Worm (Caenorhabditis elegans) whole organism, L2 larva: ENCODE results near the gene T05A8.6.

ENCODE experiments used
- F13H6.1 ChIP-seq: sonication (generic microtip); optimal IDR thresholded peaks from 2 replicates; lab custom pipeline; 2016; ENCODE audit warnings: missing genetic modification characterization, missing compliant biosample characterization
- R02D3.7 ChIP-seq: fragments of 150-350 bp; optimal IDR thresholded peaks from 2 replicates; lab custom pipeline; 2014; ENCODE audit warnings: missing biosample characterization, missing genetic modification characterization
- ZK546.5 ChIP-seq: sonication (generic microtip); optimal IDR thresholded peaks from 2 replicates; lab custom pipeline; 2017; ENCODE audit warnings: missing biosample characterization, missing genetic modification characterization
- alr-1 ChIP-seq: fragments of 150-350 bp; optimal IDR thresholded peaks from 2 replicates; lab custom pipeline; 2014; ENCODE audit warnings: missing biosample characterization, missing genetic modification characterization
- ama-1 ChIP-seq: fragments of 150-350 bp; optimal IDR thresholded peaks from 2 replicates; lab custom pipeline; 2018; ENCODE audit warnings: inconsistent platforms
- blmp-1 ChIP-seq: sonication (generic microtip); optimal IDR thresholded peaks from 2 replicates; lab custom pipeline; 2017; ENCODE audit warnings: missing genetic modification characterization, mild to moderate bottlenecking, missing compliant biosample characterization, antibody characterized with exemption, moderate library complexity; ENCODE audit not compliant: insufficient read depth
- crh-2 ChIP-seq: sonication (generic microtip); optimal IDR thresholded peaks from 2 replicates; lab custom pipeline; 2017; ENCODE audit warnings: missing biosample characterization, missing genetic modification characterization
- dmd-4 ChIP-seq: sonication (generic microtip); optimal IDR thresholded peaks from 2 replicates; lab custom pipeline; 2017; ENCODE audit warnings: missing biosample characterization, missing genetic modification characterization
- egl-27 ChIP-seq: sonication (generic microtip); optimal IDR thresholded peaks from 3 replicates; lab custom pipeline; 2017; ENCODE audit warnings: missing biosample characterization, missing genetic modification reagents, missing genetic modification characterization
- elt-1 ChIP-seq: fragments of 150-350 bp; optimal IDR thresholded peaks from 2 replicates; lab custom pipeline; 2014; ENCODE audit warnings: missing biosample characterization, missing genetic modification characterization
- elt-3 ChIP-seq: sonication (generic microtip); optimal IDR thresholded peaks from 2 replicates; lab custom pipeline; 2017; ENCODE audit warnings: missing biosample characterization, missing genetic modification characterization
- fos-1 ChIP-seq: fragments of 150-350 bp; optimal IDR thresholded peaks from 2 replicates; lab custom pipeline; 2014; ENCODE audit warnings: missing biosample characterization, missing genetic modification characterization
- lin-11 ChIP-seq: fragments of 150-350 bp; sonication (generic microtip); optimal IDR thresholded peaks from 2 replicates; lab custom pipeline; 2014; ENCODE audit warnings: missing biosample characterization, missing genetic modification characterization, inconsistent platforms, mixed read lengths
- lin-13 ChIP-seq: fragments of 150-350 bp; optimal IDR thresholded peaks from 2 replicates; lab custom pipeline; 2014; ENCODE audit warnings: missing biosample characterization, missing genetic modification reagents, missing genetic modification characterization
- lin-39 ChIP-seq: fragments of 150-350 bp; optimal IDR thresholded peaks from 2 replicates; lab custom pipeline; 2014; ENCODE audit warnings: missing biosample characterization, missing genetic modification reagents, missing genetic modification characterization
- lsy-2 ChIP-seq, 2 experiments: fragments of 150-350 bp in 1 of 2; sonication (generic microtip) in 1 of 2; optimal IDR thresholded peaks; 2 replicates each; lab custom pipeline; 2014 to 2017; ENCODE audit warnings: missing biosample characterization in 2 of 2, missing genetic modification characterization in 2 of 2
- mab-5 ChIP-seq: fragments of 150-350 bp; optimal IDR thresholded peaks from 2 replicates; lab custom pipeline; 2014; ENCODE audit warnings: missing biosample characterization, missing genetic modification characterization
- mdl-1 ChIP-seq, 2 experiments: fragments of 150-350 bp in 1 of 2; sonication (generic microtip) in 1 of 2; optimal IDR thresholded peaks; 2 replicates each; lab custom pipeline; 2017; ENCODE audit warnings: missing biosample characterization in 2 of 2, missing genetic modification characterization in 2 of 2
- nhr-10 ChIP-seq: sonication (generic microtip); optimal IDR thresholded peaks from 2 replicates; lab custom pipeline; 2017; ENCODE audit warnings: missing biosample characterization, missing genetic modification characterization
- nhr-11 ChIP-seq: fragments of 150-350 bp; optimal IDR thresholded peaks from 2 replicates; lab custom pipeline; 2014; ENCODE audit warnings: missing biosample characterization, missing genetic modification characterization
- nhr-12 ChIP-seq: fragments of 150-350 bp; optimal IDR thresholded peaks from 2 replicates; lab custom pipeline; 2014; ENCODE audit warnings: missing biosample characterization, missing genetic modification characterization
- nhr-21 ChIP-seq: fragments of 150-350 bp; optimal IDR thresholded peaks from 2 replicates; lab custom pipeline; 2014; ENCODE audit warnings: missing biosample characterization, missing genetic modification characterization
- nhr-23 ChIP-seq: fragments of 150-350 bp; optimal IDR thresholded peaks from 2 replicates; lab custom pipeline; 2014; ENCODE audit warnings: missing biosample characterization, missing genetic modification reagents, missing genetic modification characterization
- nhr-237 ChIP-seq: fragments of 150-350 bp; optimal IDR thresholded peaks from 2 replicates; lab custom pipeline; 2014; ENCODE audit warnings: missing biosample characterization, missing genetic modification characterization
- nhr-25 ChIP-seq: fragments of 150-350 bp; sonication (generic microtip); optimal IDR thresholded peaks from 3 replicates; lab custom pipeline; 2014; ENCODE audit warnings: missing biosample characterization, missing genetic modification characterization
- nhr-6 ChIP-seq: fragments of 150-350 bp; optimal IDR thresholded peaks from 2 replicates; lab custom pipeline; 2014; ENCODE audit warnings: missing biosample characterization, missing genetic modification characterization
- peb-1 ChIP-seq: fragments of 150-350 bp; optimal IDR thresholded peaks from 2 replicates; lab custom pipeline; 2014; ENCODE audit warnings: missing biosample characterization, missing genetic modification characterization
- sem-4 ChIP-seq: fragments of 150-350 bp; optimal IDR thresholded peaks from 2 replicates; lab custom pipeline; 2014; ENCODE audit warnings: missing biosample characterization, missing genetic modification reagents, missing genetic modification characterization
- skn-1 ChIP-seq: sonication (generic microtip); optimal IDR thresholded peaks from 2 replicates; lab custom pipeline; 2017; ENCODE audit warnings: missing biosample characterization, missing genetic modification characterization
- sma-3 ChIP-seq: sonication (generic microtip); optimal IDR thresholded peaks from 2 replicates; lab custom pipeline; 2016; ENCODE audit warnings: missing genetic modification reagents, missing genetic modification characterization, missing compliant biosample characterization
- sma-9 ChIP-seq, 2 experiments: fragments of 150-350 bp in 1 of 2; sonication (generic microtip) in 1 of 2; optimal IDR thresholded peaks; 2 replicates each; lab custom pipeline; 2014 to 2016; ENCODE audit warnings: missing genetic modification characterization in 2 of 2, mild to moderate bottlenecking in 1 of 2, missing biosample characterization in 1 of 2, missing compliant biosample characterization in 1 of 2, missing genetic modification reagents in 1 of 2, moderate library complexity in 1 of 2
- zag-1 ChIP-seq: fragments of 150-350 bp; optimal IDR thresholded peaks from 2 replicates; lab custom pipeline; 2014; ENCODE audit warnings: missing biosample characterization, missing genetic modification characterization
- ztf-1 ChIP-seq: fragments of 200-800 bp; sonication (Bioruptor generic); conservative IDR thresholded peaks from 2 replicates; pipeline ENCODE4 v1.3.6; 2022; ENCODE audit warnings: missing genetic modification characterization, missing compliant biosample characterization
- ztf-11 ChIP-seq: sonication (generic microtip); optimal IDR thresholded peaks from 2 replicates; lab custom pipeline; 2017; ENCODE audit warnings: missing biosample characterization, missing genetic modification characterization
- ztf-4 ChIP-seq: fragments of 150-350 bp; optimal IDR thresholded peaks from 2 replicates; lab custom pipeline; 2014; ENCODE audit warnings: missing biosample characterization, missing genetic modification characterization

Gene T05A8.6

ce11 chrII:2777846-2778245, 38.3 kb upstream of the T05A8.6 start, which contains the start of gene F08D12.4:
TSS of gene F08D12.4 (plus strand) at chrII:2778146.
- TF ChIP-seq ZK546.5 (tag; lab: Kevin White, UChicago) = no peak
- TF ChIP-seq R02D3.7 (tag; lab: Kevin White, UChicago) = no peak
- no peak for TF ChIP-seq ztf-4
- no peak for TF ChIP-seq nhr-25 (tag; lab: Kevin White, UChicago)

ce11 chrII:2774904-2775303, 35.4 kb upstream of the T05A8.6 start, which contains the start of gene fbxb-111:
TSS of gene fbxb-111 (minus strand) at chrII:2775004.
- TF ChIP-seq ama-1 (lab: Kevin White, UChicago) (no peak), lin-39 (tag; lab: Kevin White, UChicago) (no peak), mab-5 (no peak), nhr-10 (tag; lab: Kevin White, UChicago) (no peak), mdl-1 (tag; optimal IDR thresholded peaks at IDR 0.05; lab: Kevin White, UChicago) (no peak), dmd-4 (tag; lab: Kevin White, UChicago) (no peak), lin-11 (no peak), sem-4 (tag; lab: Kevin White, UChicago) (no peak), ztf-1 (no peak), alr-1 (tag; lab: Kevin White, UChicago) (no peak), ztf-11 (tag; lab: Kevin White, UChicago) (no peak), nhr-6 (tag; lab: Kevin White, UChicago) (no peak), F13H6.1 (no peak), fos-1 (tag; lab: Kevin White, UChicago) (no peak), lin-13 (GFP tag; lab: Kevin White, UChicago) (no peak), egl-27 (tag; lab: Kevin White, UChicago) (no peak), nhr-23 (no peak)
- TF ChIP-seq, all 48 proteins: peak for 0

ce11 chrII:2773534-2773933, 34.0 kb upstream of the T05A8.6 start, which contains the start of gene sdz-9:
TSS of gene sdz-9 (minus strand) at chrII:2773634.
- TF ChIP-seq skn-1 = no peak
- no peak for TF ChIP-seq elt-1 (tag; lab: Kevin White, UChicago)
- no peak for TF ChIP-seq sma-9 (GFP tag; optimal IDR thresholded peaks at IDR 0.05; lab: Kevin White, UChicago)
- TF ChIP-seq sma-9 (tag; optimal IDR thresholded peaks at IDR 0.05; lab: Kevin White, UChicago) = no peak
- no peak for TF ChIP-seq sem-4 (tag; lab: Kevin White, UChicago)
- TF ChIP-seq lsy-2 (tag; optimal IDR thresholded peaks at IDR 0.05; lab: Kevin White, UChicago) = no peak
- no peak for TF ChIP-seq crh-2 (tag; lab: Kevin White, UChicago)

ce11 chrII:2772166-2772565, 32.6 kb upstream of the T05A8.6 start, which contains the start of gene sdz-10:
TSS of gene sdz-10 (minus strand) at chrII:2772266.
- TF ChIP-seq blmp-1 (tag; lab: Kevin White, UChicago) (no peak), sem-4 (tag; lab: Kevin White, UChicago) (no peak), zag-1 (tag; lab: Kevin White, UChicago) (no peak), sma-3 (GFP tag; lab: Kevin White, UChicago) (no peak)

- TF ChIP-seq nhr-237 (tag; lab: Kevin White, UChicago) (no peak), nhr-10 (tag; lab: Kevin White, UChicago) (no peak), lin-13 (GFP tag; lab: Kevin White, UChicago) (no peak), nhr-21 (tag; lab: Kevin White, UChicago) (no peak), R02D3.7 (tag; lab: Kevin White, UChicago) (no peak), nhr-11 (tag; lab: Kevin White, UChicago) (no peak), nhr-12 (no peak), peb-1 (no peak), nhr-6 (tag; lab: Kevin White, UChicago) (no peak), elt-3 (no peak), dmd-4 (tag; lab: Kevin White, UChicago) (no peak), ztf-11 (tag; lab: Kevin White, UChicago) (no peak)
Observed at ce11 chrII:2770788-2771187, 31.3 kb upstream of the T05A8.6 start, which contains the start of gene fbxb-105. TSS of gene fbxb-105 (minus strand) at chrII:2770888.
